Fruit fly (Drosophila melanogaster) whole organism, adult: ENCODE measurements around the gene Ptp61F.

ENCODE experiments used
- CG11617 ChIP-seq: fragments of 200-800 bp; sonication (Bioruptor generic); optimal IDR thresholded peaks from 2 replicates; lab custom pipeline; 2017; ENCODE audit warnings: mild to moderate bottlenecking, missing biosample characterization, missing genetic modification reagents, missing genetic modification characterization
- CG12768 ChIP-seq: fragments of 200-800 bp; sonication (Bioruptor generic); optimal IDR thresholded peaks from 2 replicates; lab custom pipeline; 2017; ENCODE audit warnings: missing biosample characterization, missing genetic modification characterization, mild to moderate bottlenecking, moderate library complexity, missing genetic modification reagents
- CG14711 ChIP-seq: fragments of 200-800 bp; sonication (Bioruptor generic); optimal IDR thresholded peaks from 2 replicates; lab custom pipeline; 2018; ENCODE audit warnings: missing biosample characterization, mild to moderate bottlenecking, missing genetic modification characterization, moderate library complexity
- CG1620 ChIP-seq: fragments of 200-800 bp; sonication (Bioruptor generic); optimal IDR thresholded peaks from 2 replicates; lab custom pipeline; 2016; ENCODE audit warnings: missing biosample characterization, missing genetic modification characterization
- CG33017 ChIP-seq: fragments of 200-800 bp; sonication (Bioruptor generic); optimal IDR thresholded peaks from 2 replicates; lab custom pipeline; 2018; ENCODE audit warnings: missing biosample characterization, mild to moderate bottlenecking, missing genetic modification characterization, moderate library complexity
- CG5204 ChIP-seq: fragments of 200-800 bp; sonication (Bioruptor generic); optimal IDR thresholded peaks from 2 replicates; lab custom pipeline; 2016; ENCODE audit warnings: missing biosample characterization, missing genetic modification characterization
- CG7045 ChIP-seq: fragments of 200-800 bp; sonication (Bioruptor generic); optimal IDR thresholded peaks from 2 replicates; lab custom pipeline; 2017; ENCODE audit warnings: missing biosample characterization, mild to moderate bottlenecking, missing genetic modification characterization
- CG7101 ChIP-seq: fragments of 200-800 bp; sonication (Bioruptor generic); optimal IDR thresholded peaks from 2 replicates; lab custom pipeline; 2018; ENCODE audit warnings: missing biosample characterization, mild to moderate bottlenecking, missing genetic modification characterization, moderate library complexity
- Clk ChIP-seq: fragments of 200-800 bp; sonication (Bioruptor generic); optimal IDR thresholded peaks from 2 replicates; lab custom pipeline; 2017; ENCODE audit warnings: missing biosample characterization, missing genetic modification characterization
- Crg-1 ChIP-seq: fragments of 200-800 bp; sonication (Bioruptor generic); optimal IDR thresholded peaks from 2 replicates; lab custom pipeline; 2016; ENCODE audit warnings: missing biosample characterization, missing genetic modification characterization
- Hr96 ChIP-seq: fragments of 200-800 bp; sonication (Bioruptor generic); optimal IDR thresholded peaks from 2 replicates; lab custom pipeline; 2016; ENCODE audit warnings: missing biosample characterization, missing genetic modification characterization
- Mnt ChIP-seq: fragments of 200-800 bp; sonication (Bioruptor generic); optimal IDR thresholded peaks from 2 replicates; lab custom pipeline; 2016; ENCODE audit warnings: missing biosample characterization, mild to moderate bottlenecking, missing genetic modification characterization
- bab1 ChIP-seq: fragments of 200-800 bp; sonication (Bioruptor generic); optimal IDR thresholded peaks from 3 replicates; lab custom pipeline; 2019; ENCODE audit warnings: missing biosample characterization, mild to moderate bottlenecking, missing genetic modification characterization, moderate library complexity
- cic ChIP-seq: fragments of 200-800 bp; sonication (Bioruptor generic); optimal IDR thresholded peaks from 2 replicates; lab custom pipeline; 2017; ENCODE audit warnings: missing biosample characterization, mild to moderate bottlenecking, missing genetic modification characterization, moderate library complexity
- cnc ChIP-seq, 2 experiments: fragments of >200 bp; optimal IDR thresholded peaks; 2 replicates each; lab custom pipeline; 2017
- kay ChIP-seq: fragments of 200-800 bp; sonication (Bioruptor generic); peaks from one replicate; lab custom pipeline; 2016; ENCODE audit warnings: missing biosample characterization, missing genetic modification characterization, borderline replicate concordance
- ovo ChIP-seq: fragments of 200-800 bp; sonication (Bioruptor generic); optimal IDR thresholded peaks from 2 replicates; lab custom pipeline; 2016; ENCODE audit warnings: missing biosample characterization, missing genetic modification characterization
- pad ChIP-seq: fragments of 200-800 bp; sonication (Bioruptor generic); optimal IDR thresholded peaks from 3 replicates; lab custom pipeline; 2017; ENCODE audit warnings: missing biosample characterization, missing genetic modification characterization, mild to moderate bottlenecking, moderate library complexity, missing genetic modification reagents
- tj ChIP-seq: fragments of 200-800 bp; sonication (Bioruptor generic); optimal IDR thresholded peaks from 3 replicates; lab custom pipeline; 2017; ENCODE audit warnings: missing biosample characterization, mild to moderate bottlenecking, missing genetic modification characterization, moderate library complexity
- toe ChIP-seq: fragments of 200-800 bp; sonication (Bioruptor generic); optimal IDR thresholded peaks from 2 replicates; lab custom pipeline; 2016; ENCODE audit warnings: missing biosample characterization, missing genetic modification characterization

The Ptp61F gene

dm6 chr3L:1352065-1352464 lies 123.0 kb downstream of the Ptp61F start:
- no peak for TF ChIP-seq CG12768 (GFP tag; lab: Kevin White, UChicago)
- TF ChIP-seq cic (GFP tag; lab: Kevin White, UChicago), result no peak
- TF ChIP-seq CG33017 (tag; lab: Kevin White, UChicago), result no peak
- no peak for TF ChIP-seq pad (GFP tag; lab: Kevin White, UChicago)
- no peak for TF ChIP-seq tj
- peak; percentile 48 for TF ChIP-seq CG1620 (GFP tag; lab: Kevin White, UChicago)
- TF ChIP-seq kay (GFP tag; lab: Kevin White, UChicago), result no peak
- no peak for TF ChIP-seq Hr96
- no peak for TF ChIP-seq CG7045
- TF ChIP-seq toe (GFP tag; lab: Kevin White, UChicago), result no peak
- TF ChIP-seq Crg-1 (GFP tag; lab: Kevin White, UChicago), result peak; percentile 27
- no peak for TF ChIP-seq cnc (optimal IDR thresholded peaks at IDR 0.05; lab: Kevin White, UChicago)
- TF ChIP-seq CG14711, result no peak
- peak; percentile 37 for TF ChIP-seq CG11617
- TF ChIP-seq bab1, result peak; percentile 67
- peak; percentile 76 for TF ChIP-seq ovo
- TF ChIP-seq CG7101 (tag; lab: Kevin White, UChicago), result peak; percentile 13
- TF ChIP-seq Clk (GFP tag; lab: Kevin White, UChicago), result no peak
- TF ChIP-seq Mnt (GFP tag; lab: Kevin White, UChicago), result peak; percentile 20
- TF ChIP-seq CG5204 (GFP tag; lab: Kevin White, UChicago), result no peak

dm6 chr3L:1350924-1351215 lies 124.2 kb downstream of the Ptp61F start, which contains the start of gene CG9166:
Gene CG9166 (plus strand): TSS chr3L:1351116.
- TF ChIP-seq CG1620 (GFP tag; lab: Kevin White, UChicago) (no peak), Hr96 (no peak), cic (GFP tag; lab: Kevin White, UChicago) (no peak), CG11617 (no peak), kay (GFP tag; lab: Kevin White, UChicago) (no peak), cnc (optimal IDR thresholded peaks at IDR 0.05; lab: Kevin White, UChicago) (no peak), CG14711 (no peak), CG7045 (no peak), CG5204 (GFP tag; lab: Kevin White, UChicago) (no peak), ovo (no peak), bab1 (no peak)

dm6 chr3L:1349942-1350923 lies 124.8 kb downstream of the Ptp61F start:
- peak; percentile 43 for TF ChIP-seq CG7101 (tag; lab: Kevin White, UChicago)
- TF ChIP-seq Clk (GFP tag; lab: Kevin White, UChicago), result peak; percentile 33
- peak; percentile 77 for TF ChIP-seq pad (GFP tag; lab: Kevin White, UChicago)
- TF ChIP-seq ovo, result peak; percentile 39
- peak; percentile 81 for TF ChIP-seq tj
- TF ChIP-seq bab1, result peak; percentile 53
- peak; percentile 64 for TF ChIP-seq CG1620 (GFP tag; lab: Kevin White, UChicago)
- no peak for TF ChIP-seq CG12768 (GFP tag; lab: Kevin White, UChicago)
- no peak for TF ChIP-seq kay (GFP tag; lab: Kevin White, UChicago)
- TF ChIP-seq CG7045, result peak; percentile 8
- no peak for TF ChIP-seq CG5204 (GFP tag; lab: Kevin White, UChicago)
- TF ChIP-seq toe (GFP tag; lab: Kevin White, UChicago), result peak; percentile 74
- TF ChIP-seq CG14711, result peak; percentile 41
- TF ChIP-seq cnc (optimal IDR thresholded peaks at IDR 0.05; lab: Kevin White, UChicago), result no peak
- TF ChIP-seq CG11617, result peak; percentile 35

dm6 chr3L:1349397-1349796 lies 125.7 kb downstream of the Ptp61F start:
- TF ChIP-seq CG5204 (GFP tag; lab: Kevin White, UChicago), result no peak
- TF ChIP-seq CG33017 (tag; lab: Kevin White, UChicago), result no peak
- TF ChIP-seq tj, result no peak
- TF ChIP-seq bab1, result no peak
- TF ChIP-seq CG7101 (tag; lab: Kevin White, UChicago), result no peak
- TF ChIP-seq pad (GFP tag; lab: Kevin White, UChicago), result peak; percentile 83
- TF ChIP-seq Clk (GFP tag; lab: Kevin White, UChicago), result no peak

dm6 chr3L:1348935-1349334 lies 126.1 kb downstream of the Ptp61F start:
- TF ChIP-seq CG12768 (GFP tag; lab: Kevin White, UChicago) (no peak), Crg-1 (GFP tag; lab: Kevin White, UChicago) (no peak), Clk (GFP tag; lab: Kevin White, UChicago) (no peak), CG7045 (no peak), Mnt (GFP tag; lab: Kevin White, UChicago) (no peak), CG5204 (GFP tag; lab: Kevin White, UChicago) (no peak), Hr96 (no peak), tj (no peak), CG1620 (GFP tag; lab: Kevin White, UChicago) (no peak), kay (GFP tag; lab: Kevin White, UChicago) (no peak), toe (GFP tag; lab: Kevin White, UChicago) (no peak), CG7101 (tag; lab: Kevin White, UChicago) (no peak), pad (GFP tag; lab: Kevin White, UChicago) (no peak), cnc (optimal IDR thresholded peaks at IDR 0.05; lab: Kevin White, UChicago) (no peak), CG14711 (no peak), CG33017 (tag; lab: Kevin White, UChicago) (no peak), CG11617 (no peak), bab1 (no peak), ovo (no peak), cic (GFP tag; lab: Kevin White, UChicago) (no peak)

dm6 chr3L:1348248-1348647 lies 126.8 kb downstream of the Ptp61F start:
- TF ChIP-seq ovo, result no peak
- no peak for TF ChIP-seq CG1620 (GFP tag; lab: Kevin White, UChicago)
- TF ChIP-seq toe (GFP tag; lab: Kevin White, UChicago), result no peak
- no peak for TF ChIP-seq Clk (GFP tag; lab: Kevin White, UChicago)
- no peak for TF ChIP-seq CG7045
- no peak for TF ChIP-seq Mnt (GFP tag; lab: Kevin White, UChicago)
